Worm (Caenorhabditis elegans): ENCODE results near the gene F14H3.12.

- TF ChIP-seq elt-3 (tag; optimal IDR thresholded peaks at IDR 0.05): no peak
- no peak for TF ChIP-seq ces-1 (GFP tag; optimal IDR thresholded peaks at IDR 0.05)
- no peak for TF ChIP-seq ztf-11 (tag; optimal IDR thresholded peaks at IDR 0.05)
- no peak for TF ChIP-seq nhr-12 (tag; optimal IDR thresholded peaks at IDR 0.05)
- TF ChIP-seq pha-4 (tag; optimal IDR thresholded peaks at IDR 0.05): no peak
- no peak for TF ChIP-seq unc-62 (GFP tag; optimal IDR thresholded peaks at IDR 0.05)
- no peak for TF ChIP-seq blmp-1 (tag; optimal IDR thresholded peaks at IDR 0.05)
Measured at ce11 chrV:16053373-16053772, 21.8 kb downstream of the F14H3.12 start, which contains the start of gene F14H3.3.
